Worm (Caenorhabditis elegans) whole organism, L4 larva: ENCODE results near the gene Y67D8B.5.
"Not testable (repeated sequence)": the region's sequence is repeated elsewhere in the genome, so short reads cannot be mapped to it uniquely, and the experiment has no call there.

ENCODE experiments used
- T20F7.1 ChIP-seq: fragments of 200-800 bp; sonication (Bioruptor generic); optimal IDR thresholded peaks from 2 replicates; lab custom pipeline; 2018; ENCODE audit warnings: mild to moderate bottlenecking, missing genetic modification characterization, missing compliant biosample characterization
- Y48G9A.11 ChIP-seq: fragments of 200-800 bp; sonication (Bioruptor generic); IDR thresholded peaks from 2 replicates; pipeline ENCODE4 v1.3.6; 2022; ENCODE audit warnings: missing genetic modification reagents, missing genetic modification characterization, missing compliant biosample characterization
- Y5F2A.4 ChIP-seq: fragments of 200-800 bp; sonication (Bioruptor generic); optimal IDR thresholded peaks from 2 replicates; lab custom pipeline; 2018; ENCODE audit warnings: mild to moderate bottlenecking, missing genetic modification characterization, missing compliant biosample characterization
- ZK337.2 ChIP-seq: fragments of 200-800 bp; sonication (Bioruptor generic); IDR thresholded peaks from 2 replicates; pipeline ENCODE4 v1.3.6; 2022; ENCODE audit warnings: missing genetic modification reagents, missing genetic modification characterization, missing compliant biosample characterization
- aha-1 ChIP-seq: fragments of 150-350 bp; peaks from one replicate; lab custom pipeline; 2014; ENCODE audit warnings: missing biosample characterization, missing genetic modification characterization
- aly-2 ChIP-seq: sonication (generic microtip); optimal IDR thresholded peaks from 2 replicates; lab custom pipeline; 2018; ENCODE audit warnings: missing biosample characterization, missing genetic modification characterization
- attf-4 ChIP-seq: sonication (generic microtip); optimal IDR thresholded peaks from 3 replicates; lab custom pipeline; 2017; ENCODE audit warnings: missing biosample characterization, missing genetic modification characterization
- ceh-44 ChIP-seq: fragments of 200-800 bp; sonication (Bioruptor generic); IDR thresholded peaks from 2 replicates; pipeline ENCODE4 v1.3.6; 2022; ENCODE audit warnings: missing genetic modification reagents, missing genetic modification characterization, missing compliant biosample characterization
- ctbp-1 ChIP-seq: fragments of 200-800 bp; sonication (Bioruptor generic); IDR thresholded peaks from 2 replicates; pipeline ENCODE4 v1.3.6; 2022; ENCODE audit warnings: missing genetic modification reagents, missing genetic modification characterization, missing compliant biosample characterization
- daf-19 ChIP-seq: fragments of 200-800 bp; sonication (Bioruptor generic); conservative IDR thresholded peaks from 2 replicates; pipeline ENCODE4 v1.3.6; 2022; ENCODE audit warnings: missing genetic modification characterization, missing compliant biosample characterization
- daf-8 ChIP-seq: fragments of 200-800 bp; sonication (Bioruptor generic); IDR thresholded peaks from 2 replicates; pipeline ENCODE4 v1.3.6; 2022; ENCODE audit warnings: missing genetic modification characterization, missing compliant biosample characterization
- egl-27 ChIP-seq: sonication (generic microtip); optimal IDR thresholded peaks from 3 replicates; lab custom pipeline; 2017; ENCODE audit warnings: missing biosample characterization, missing genetic modification reagents, missing genetic modification characterization
- gei-8 ChIP-seq: fragments of 200-800 bp; sonication (Bioruptor generic); optimal IDR thresholded peaks from 2 replicates; lab custom pipeline; 2018; ENCODE audit warnings: mild to moderate bottlenecking, missing genetic modification characterization, missing compliant biosample characterization
- hlh-11 ChIP-seq: fragments of 200-800 bp; sonication (Bioruptor generic); optimal IDR thresholded peaks from 2 replicates; lab custom pipeline; 2018; ENCODE audit warnings: mild to moderate bottlenecking, missing genetic modification characterization, missing compliant biosample characterization
- hmg-1.1 ChIP-seq: fragments of 200-800 bp; sonication (Bioruptor generic); IDR thresholded peaks from 2 replicates; pipeline ENCODE4 v1.3.6; 2022; ENCODE audit warnings: missing genetic modification reagents, missing genetic modification characterization, missing compliant biosample characterization
- lin-38 ChIP-seq: fragments of 200-800 bp; sonication (Bioruptor generic); IDR thresholded peaks from 2 replicates; pipeline ENCODE4 v1.3.6; 2022; ENCODE audit warnings: missing genetic modification reagents, missing genetic modification characterization, missing compliant biosample characterization
- lsy-2 ChIP-seq, 2 experiments: fragments of 150-350 bp in 1 of 2; sonication (generic microtip) in 1 of 2; optimal IDR thresholded peaks; 2 replicates each; lab custom pipeline; 2014 to 2017; ENCODE audit warnings: missing biosample characterization in 2 of 2, missing genetic modification characterization in 2 of 2
- mdl-1 ChIP-seq, 2 experiments: fragments of 150-350 bp in 1 of 2; sonication (generic microtip) in 1 of 2; optimal IDR thresholded peaks; 2 replicates each; lab custom pipeline; 2014 to 2017; ENCODE audit warnings: missing biosample characterization in 2 of 2, missing genetic modification characterization in 2 of 2
- mdt-29 ChIP-seq: fragments of 200-800 bp; sonication (Bioruptor generic); IDR thresholded peaks from 2 replicates; pipeline ENCODE4 v1.3.6; 2022; ENCODE audit warnings: missing genetic modification reagents, missing genetic modification characterization, missing compliant biosample characterization
- mxl-3 ChIP-seq: fragments of 200-800 bp; sonication (Bioruptor generic); optimal IDR thresholded peaks from 2 replicates; lab custom pipeline; 2018; ENCODE audit warnings: mild to moderate bottlenecking, missing genetic modification characterization, missing compliant biosample characterization
- nhr-25 ChIP-seq: sonication (generic microtip); optimal IDR thresholded peaks from 2 replicates; lab custom pipeline; 2017; ENCODE audit warnings: missing genetic modification characterization, mild to moderate bottlenecking, missing compliant biosample characterization, antibody characterized with exemption, moderate library complexity, borderline replicate concordance; ENCODE audit not compliant: insufficient read depth
- nhr-77 ChIP-seq: fragments of 150-350 bp; optimal IDR thresholded peaks from 2 replicates; lab custom pipeline; 2014; ENCODE audit warnings: missing biosample characterization, missing genetic modification characterization
- spr-3 ChIP-seq: fragments of 200-800 bp; sonication (Bioruptor generic); optimal IDR thresholded peaks from 2 replicates; lab custom pipeline; 2018; ENCODE audit warnings: mild to moderate bottlenecking, missing genetic modification characterization, missing compliant biosample characterization
- tra-1 ChIP-seq: fragments of 200-800 bp; sonication (Bioruptor generic); IDR thresholded peaks from 2 replicates; pipeline ENCODE4 v1.3.6; 2022; ENCODE audit warnings: missing genetic modification reagents, missing genetic modification characterization, missing compliant biosample characterization
- unc-62 ChIP-seq, 3 experiments: fragments of 150-350 bp in 1 of 3; sonication (generic microtip); optimal IDR thresholded peaks in 2 of 3; peaks in 1 of 3; 1 replicate in 1 of 3; 2 replicates in 2 of 3; lab custom pipeline; 2014 to 2017; ENCODE audit warnings: missing biosample characterization in 3 of 3, missing genetic modification characterization in 3 of 3, missing genetic modification reagents in 3 of 3, missing genotype in 1 of 3
- zip-11 ChIP-seq: fragments of 200-800 bp; sonication (Bioruptor generic); IDR thresholded peaks from 2 replicates; pipeline ENCODE4 v1.3.6; 2022; ENCODE audit warnings: missing genetic modification characterization, missing compliant biosample characterization
- ztf-7 ChIP-seq: fragments of 150-350 bp; optimal IDR thresholded peaks from 2 replicates; lab custom pipeline; 2014; ENCODE audit warnings: missing biosample characterization, missing genetic modification characterization

Gene Y67D8B.5

DNA sequence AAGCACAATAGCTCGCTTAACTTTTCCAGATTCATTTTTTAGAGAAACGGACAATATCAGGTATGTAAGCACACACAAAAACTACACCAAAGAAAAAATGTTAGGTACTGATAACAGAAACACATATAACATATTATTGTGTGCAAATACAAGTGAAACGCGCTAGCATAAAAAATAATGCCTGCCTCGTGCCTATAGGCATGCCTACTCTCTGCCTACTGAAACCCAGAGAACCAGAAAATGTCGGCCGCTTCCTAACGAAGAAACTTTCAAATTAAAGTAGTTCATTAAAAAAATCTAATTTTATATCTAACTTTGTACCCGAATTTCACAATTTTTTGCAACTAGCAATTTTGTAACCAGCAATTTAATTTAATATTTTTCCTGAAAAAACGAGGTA lies 29.6 kb upstream of the Y67D8B.5 start, which contains the start of gene Y67D8B.1:
TSS of gene Y67D8B.1 (minus strand) at position 101 of the 400 bp plus-strand sequence.
- not testable (repeated sequence) for TF ChIP-seq zip-11 (GFP tag; lab: Robert Waterston, UW); mdl-1 (tag; optimal IDR thresholded peaks at IDR 0.05; lab: Kevin White, UChicago); attf-4 (tag; lab: Kevin White, UChicago)

DNA sequence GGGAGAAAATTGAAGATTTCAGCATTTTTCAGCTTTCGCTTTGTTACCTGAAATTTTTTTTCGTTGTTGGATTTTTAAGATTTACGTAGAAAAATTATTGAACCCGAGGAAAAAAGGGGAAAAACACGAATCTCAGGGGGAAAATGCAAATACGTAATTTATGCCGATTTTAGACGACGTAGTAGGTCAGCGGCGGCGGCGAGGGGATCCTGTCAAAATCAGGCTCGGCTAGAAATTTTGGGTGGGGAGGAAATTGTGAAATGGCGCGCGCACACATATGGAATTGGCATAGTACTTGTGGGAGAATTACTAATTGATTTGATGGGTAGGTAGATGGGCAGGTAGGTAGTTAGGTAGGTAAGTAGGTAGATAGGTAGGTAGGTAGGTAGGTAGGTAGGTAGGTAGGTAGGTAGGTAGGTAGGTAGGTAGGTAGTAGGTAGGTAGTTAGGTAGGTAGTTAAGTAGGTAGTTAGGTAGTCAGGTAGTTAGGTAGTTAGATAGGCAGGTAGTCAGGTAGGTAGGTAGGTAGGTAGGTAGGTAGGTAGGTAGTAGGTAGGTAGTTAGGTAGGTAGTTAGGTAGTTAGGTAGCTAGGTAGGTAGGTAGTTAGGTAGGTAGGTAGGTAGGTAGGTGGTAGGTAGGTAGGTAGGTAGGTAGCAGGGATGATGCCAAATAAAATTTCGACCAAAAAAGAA lies 25.9 kb upstream of the Y67D8B.5 start, which contains the start of gene nlp-81:
TSS of gene nlp-81 (minus strand) at position 51 of the 692 bp plus-strand sequence.
- peak; percentile 0 for TF ChIP-seq aha-1
- no peak for TF ChIP-seq ZK337.2 (GFP tag; lab: Robert Waterston, UW)

ce11 chrIV:3182920-3183319 lies 19.2 kb upstream of the Y67D8B.5 start:
- no peak for TF ChIP-seq daf-19 (GFP tag; lab: Robert Waterston, UW)
- TF ChIP-seq ctbp-1 (GFP tag; lab: Robert Waterston, UW) = no peak
- TF ChIP-seq aha-1 = peak; percentile 94
- TF ChIP-seq ztf-7 (tag; lab: Kevin White, UChicago) = no peak
- no peak for TF ChIP-seq mxl-3 (GFP tag; lab: Kevin White, UChicago)
- TF ChIP-seq ceh-44 (GFP tag; lab: Robert Waterston, UW) = no peak
- no peak for TF ChIP-seq zip-11 (GFP tag; lab: Robert Waterston, UW)
- TF ChIP-seq tra-1 (GFP tag; lab: Robert Waterston, UW) = no peak

DNA sequence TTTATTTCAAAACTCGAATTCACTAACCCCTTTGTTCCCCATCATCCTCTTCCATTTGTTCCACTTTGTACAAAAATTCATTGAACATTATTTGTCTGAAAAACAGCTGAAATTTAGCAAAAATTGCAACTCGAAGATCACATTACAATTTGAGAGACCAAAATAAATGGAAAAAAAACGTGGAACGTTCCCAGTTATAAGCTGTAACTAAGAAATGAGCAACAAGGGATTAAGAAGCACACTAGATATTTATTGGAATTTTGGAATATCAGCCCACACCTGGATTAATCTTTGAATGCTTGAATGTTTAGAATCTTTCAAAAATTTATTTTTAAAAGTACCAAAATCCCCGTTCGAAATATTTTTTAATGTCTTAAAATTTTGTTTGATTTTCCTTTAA lies 10.7 kb upstream of the Y67D8B.5 start, which contains the start of gene Y67D8B.2:
TSS of gene Y67D8B.2 (minus strand) at position 101 of the 400 bp plus-strand sequence.
- TF ChIP-seq gei-8 (GFP tag; lab: Kevin White, UChicago) (no peak), daf-8 (GFP tag; lab: Robert Waterston, UW) (no peak), mdt-29 (GFP tag; lab: Robert Waterston, UW) (no peak), spr-3 (GFP tag; lab: Kevin White, UChicago) (no peak)
- TF ChIP-seq, all 104 proteins: peak for 0

DNA sequence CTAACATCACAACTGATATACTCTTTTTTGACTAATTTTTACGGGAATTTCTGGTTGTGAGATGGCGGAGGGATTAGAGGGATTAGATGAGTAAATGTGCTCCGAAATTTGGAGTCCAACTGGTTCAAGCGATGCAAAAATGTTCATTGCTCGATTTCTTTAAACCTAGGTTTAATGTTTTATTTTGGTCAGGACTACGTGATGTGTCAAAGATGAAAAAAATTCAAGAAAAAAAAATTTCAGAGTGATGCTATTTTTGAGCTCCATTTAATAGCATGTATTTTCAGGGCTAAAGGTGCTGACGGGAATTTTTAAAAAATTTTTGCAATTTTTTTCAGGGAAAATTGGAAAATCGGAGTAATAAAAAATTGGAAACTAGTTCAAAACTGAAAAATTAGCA lies 5.8 kb upstream of the Y67D8B.5 start:
- no peak for TF ChIP-seq nhr-25 (tag; lab: Kevin White, UChicago)
- no peak for TF ChIP-seq T20F7.1 (GFP tag; lab: Kevin White, UChicago)
- TF ChIP-seq Y5F2A.4 (GFP tag; lab: Kevin White, UChicago) = no peak
- TF ChIP-seq unc-62 (GFP tag; optimal IDR thresholded peaks at IDR 0.05 in 1 of 2; lab: Kevin White, UChicago) = peak in 1 of 2 experiments; percentile 92
- no peak for TF ChIP-seq unc-62 (tag; optimal IDR thresholded peaks at IDR 0.05; lab: Kevin White, UChicago)
- no peak for TF ChIP-seq hlh-11 (tag; lab: Kevin White, UChicago)
- TF ChIP-seq lsy-2 (tag; optimal IDR thresholded peaks at IDR 0.05; lab: Kevin White, UChicago) = no peak
- TF ChIP-seq lin-38 (GFP tag; lab: Robert Waterston, UW) = no peak
- TF ChIP-seq egl-27 (tag; lab: Kevin White, UChicago) = no peak

DNA sequence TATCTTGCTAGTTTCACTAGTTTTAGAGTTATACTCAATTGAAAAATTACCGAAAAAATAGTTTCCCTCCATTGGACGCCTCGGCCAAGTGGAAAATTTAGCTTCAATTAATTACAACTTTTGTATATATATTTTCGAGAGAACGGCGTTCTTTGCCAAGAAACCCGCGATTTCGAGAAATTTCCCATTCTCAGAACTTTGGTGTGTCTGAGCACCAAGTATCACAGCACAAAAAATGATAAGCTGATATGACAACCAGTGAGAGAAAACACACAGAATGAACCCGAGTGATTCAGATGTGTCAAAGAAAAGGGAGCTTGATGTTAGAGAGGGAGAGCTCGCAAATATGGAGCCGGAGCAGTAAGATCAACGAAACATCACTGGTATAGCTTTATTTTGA lies 3.1 kb upstream of the Y67D8B.5 start:
- TF ChIP-seq aly-2 = no peak

ce11 chrIV:3211929-3212328 lies 9.8 kb downstream of the Y67D8B.5 start:
- peak; percentile 62 for TF ChIP-seq Y48G9A.11 (GFP tag; lab: Robert Waterston, UW)
- TF ChIP-seq nhr-77 (tag; lab: Kevin White, UChicago) = no peak
- TF ChIP-seq hmg-1.1 = no peak
- no peak for TF ChIP-seq ctbp-1 (GFP tag; lab: Robert Waterston, UW)
- TF ChIP-seq zip-11 (GFP tag; lab: Robert Waterston, UW) = no peak
